Worm (Caenorhabditis elegans) whole organism, late embryonic: ENCODE data around the gene Y73C8B.2.

Source experiments
- K02D7.2 ChIP-seq: sonication (generic microtip); optimal IDR thresholded peaks from 2 replicates; lab custom pipeline; 2017; ENCODE audit warnings: mild to moderate bottlenecking, missing genetic modification characterization, missing compliant biosample characterization
- ceh-9 ChIP-seq: sonication (generic microtip); optimal IDR thresholded peaks from 2 replicates; lab custom pipeline; 2016; ENCODE audit warnings: mild to moderate bottlenecking, missing genetic modification characterization, inconsistent platforms, missing compliant biosample characterization
- elt-2 ChIP-seq: sonication (generic microtip); optimal IDR thresholded peaks from 2 replicates; lab custom pipeline; 2016; ENCODE audit warnings: missing genetic modification reagents, missing genetic modification characterization, missing compliant biosample characterization
- fkh-10 ChIP-seq: fragments of 150-350 bp; optimal IDR thresholded peaks from 2 replicates; lab custom pipeline; 2014; ENCODE audit warnings: missing biosample characterization, missing genetic modification reagents, missing genetic modification characterization
- hlh-6 ChIP-seq: sonication (generic microtip); optimal IDR thresholded peaks from 2 replicates; lab custom pipeline; 2016; ENCODE audit warnings: missing genotype, missing genetic modification characterization, missing compliant biosample characterization
- hlh-8 ChIP-seq: sonication (generic microtip); optimal IDR thresholded peaks from 2 replicates; lab custom pipeline; 2016; ENCODE audit warnings: missing genotype, missing genetic modification characterization, missing compliant biosample characterization
- nfya-1 ChIP-seq: sonication (generic microtip); optimal IDR thresholded peaks from 2 replicates; lab custom pipeline; 2017; ENCODE audit warnings: missing genetic modification characterization, mild to moderate bottlenecking, missing compliant biosample characterization, antibody characterized with exemption, moderate library complexity
- npax-4 ChIP-seq: sonication (generic microtip); optimal IDR thresholded peaks from 2 replicates; lab custom pipeline; 2016; ENCODE audit warnings: missing genetic modification characterization, missing compliant biosample characterization
- pha-4 ChIP-seq: fragments of 150-350 bp; optimal IDR thresholded peaks from 2 replicates; lab custom pipeline; 2018; ENCODE audit warnings: missing biosample characterization, missing genetic modification reagents, missing genetic modification characterization
- pqm-1 ChIP-seq: sonication (generic microtip); optimal IDR thresholded peaks from 2 replicates; lab custom pipeline; 2016; ENCODE audit warnings: missing genetic modification characterization, missing compliant biosample characterization
- ttx-3 ChIP-seq: sonication (generic microtip); optimal IDR thresholded peaks from 2 replicates; lab custom pipeline; 2016; ENCODE audit warnings: missing genetic modification reagents, missing genetic modification characterization, missing compliant biosample characterization
- unc-86 ChIP-seq: sonication (generic microtip); optimal IDR thresholded peaks from 2 replicates; lab custom pipeline; 2016; ENCODE audit warnings: missing genetic modification characterization, missing compliant biosample characterization
- ztf-16 ChIP-seq: sonication (generic microtip); optimal IDR thresholded peaks from 2 replicates; lab custom pipeline; 2017; ENCODE audit warnings: missing genetic modification characterization, missing compliant biosample characterization

ce11 chrV:3241175-3241574 is 46.4 kb upstream of the Y73C8B.2 start, which contains the start of gene srj-11:
- TF ChIP-seq fkh-10 (no peak), ttx-3 (tag; lab: Kevin White, UChicago) (no peak), unc-86 (tag; lab: Kevin White, UChicago) (no peak), K02D7.2 (no peak), ztf-16 (tag; lab: Kevin White, UChicago) (no peak), hlh-8 (tag; lab: Kevin White, UChicago) (no peak), nfya-1 (tag; lab: Kevin White, UChicago) (no peak), npax-4 (tag; lab: Kevin White, UChicago) (no peak), elt-2 (tag; lab: Kevin White, UChicago) (no peak), pha-4 (tag; lab: Kevin White, UChicago) (no peak), pqm-1 (tag; lab: Kevin White, UChicago) (no peak), ceh-9 (no peak), hlh-6 (tag; lab: Kevin White, UChicago) (no peak)
